Worm (Caenorhabditis elegans) whole organism, late embryonic: Measurements from ENCODE around the gene Y71H2B.8.
A peak's percentile ranks its signal among the peaks of the same experiment; 100 is the strongest.

Source experiments
- C08G9.2 ChIP-seq: sonication (generic microtip); optimal IDR thresholded peaks from 2 replicates; lab custom pipeline; 2016; ENCODE audit warnings: mild to moderate bottlenecking, missing genetic modification characterization, moderate library complexity, missing compliant biosample characterization
- F13H6.1 ChIP-seq: sonication (generic microtip); optimal IDR thresholded peaks from 2 replicates; lab custom pipeline; 2016; ENCODE audit warnings: missing genetic modification characterization, missing compliant biosample characterization
- K02D7.2 ChIP-seq: sonication (generic microtip); optimal IDR thresholded peaks from 2 replicates; lab custom pipeline; 2017; ENCODE audit warnings: mild to moderate bottlenecking, missing genetic modification characterization, missing compliant biosample characterization
- T23F11.4 ChIP-seq: fragments of 200-800 bp; sonication (Bioruptor generic); optimal IDR thresholded peaks from 2 replicates; lab custom pipeline; 2018; ENCODE audit warnings: mild to moderate bottlenecking, missing genetic modification characterization, missing compliant biosample characterization
- Y22D7AL.16 ChIP-seq: sonication (generic microtip); optimal IDR thresholded peaks from 2 replicates; lab custom pipeline; 2016; ENCODE audit warnings: missing genetic modification characterization, missing compliant biosample characterization
- ceh-14 ChIP-seq: sonication (generic microtip); optimal IDR thresholded peaks from 2 replicates; lab custom pipeline; 2016; ENCODE audit warnings: missing genotype, missing genetic modification characterization, missing compliant biosample characterization
- ceh-18 ChIP-seq: sonication (generic microtip); optimal IDR thresholded peaks from 2 replicates; lab custom pipeline; 2016; ENCODE audit warnings: missing genetic modification characterization, missing compliant biosample characterization
- ceh-19 ChIP-seq: fragments of 200-800 bp; sonication (Bioruptor generic); optimal IDR thresholded peaks from 2 replicates; lab custom pipeline; 2018; ENCODE audit warnings: mild to moderate bottlenecking, missing genetic modification characterization, missing compliant biosample characterization
- ceh-22 ChIP-seq: sonication (generic microtip); optimal IDR thresholded peaks from 2 replicates; lab custom pipeline; 2017; ENCODE audit warnings: missing biosample characterization, missing genetic modification characterization
- ceh-31 ChIP-seq: sonication (generic microtip); optimal IDR thresholded peaks from 2 replicates; lab custom pipeline; 2016; ENCODE audit warnings: missing genetic modification characterization, missing compliant biosample characterization
- ceh-34 ChIP-seq: sonication (generic microtip); optimal IDR thresholded peaks from 2 replicates; lab custom pipeline; 2016; ENCODE audit warnings: mild to moderate bottlenecking, missing genetic modification characterization, missing compliant biosample characterization
- ceh-45 ChIP-seq: fragments of 200-800 bp; sonication (Bioruptor generic); IDR thresholded peaks from 2 replicates; pipeline ENCODE4 v1.3.6; 2022; ENCODE audit warnings: missing genetic modification reagents, missing genetic modification characterization, missing compliant biosample characterization
- ceh-48 ChIP-seq: sonication (generic microtip); optimal IDR thresholded peaks from 2 replicates; lab custom pipeline; 2016; ENCODE audit warnings: missing genetic modification characterization, inconsistent platforms, missing compliant biosample characterization
- ceh-6 ChIP-seq: fragments of 200-800 bp; sonication (Bioruptor generic); optimal IDR thresholded peaks from 2 replicates; lab custom pipeline; 2018; ENCODE audit warnings: mild to moderate bottlenecking, missing genetic modification characterization, missing compliant biosample characterization
- che-1 ChIP-seq: sonication (generic microtip); optimal IDR thresholded peaks from 2 replicates; lab custom pipeline; 2016; ENCODE audit warnings: mild to moderate bottlenecking, missing genetic modification characterization, missing compliant biosample characterization
- dmd-4 ChIP-seq: sonication (generic microtip); optimal IDR thresholded peaks from 2 replicates; lab custom pipeline; 2016; ENCODE audit warnings: borderline replicate concordance, missing genetic modification characterization, missing compliant biosample characterization
- dve-1 ChIP-seq: sonication (generic microtip); optimal IDR thresholded peaks from 2 replicates; lab custom pipeline; 2017; ENCODE audit warnings: antibody characterized with exemption, mild to moderate bottlenecking, missing genetic modification characterization, missing compliant biosample characterization
- elt-2 ChIP-seq: sonication (generic microtip); optimal IDR thresholded peaks from 2 replicates; lab custom pipeline; 2016; ENCODE audit warnings: missing genetic modification reagents, missing genetic modification characterization, missing compliant biosample characterization
- eyg-1 ChIP-seq: sonication (generic microtip); optimal IDR thresholded peaks from 2 replicates; lab custom pipeline; 2016; ENCODE audit warnings: missing genotype, missing genetic modification characterization, missing compliant biosample characterization
- gmeb-2 ChIP-seq: sonication (generic microtip); optimal IDR thresholded peaks from 2 replicates; lab custom pipeline; 2016; ENCODE audit warnings: missing genetic modification characterization, inconsistent platforms, missing compliant biosample characterization
- hlh-30 ChIP-seq: sonication (generic microtip); optimal IDR thresholded peaks from 2 replicates; lab custom pipeline; 2017; ENCODE audit warnings: antibody characterized with exemption, missing genetic modification characterization, missing compliant biosample characterization; ENCODE audit not compliant: insufficient read depth
- hlh-6 ChIP-seq: sonication (generic microtip); optimal IDR thresholded peaks from 2 replicates; lab custom pipeline; 2016; ENCODE audit warnings: missing genotype, missing genetic modification characterization, missing compliant biosample characterization
- hlh-8 ChIP-seq: sonication (generic microtip); optimal IDR thresholded peaks from 2 replicates; lab custom pipeline; 2016; ENCODE audit warnings: missing genotype, missing genetic modification characterization, missing compliant biosample characterization
- lim-6 ChIP-seq: sonication (generic microtip); optimal IDR thresholded peaks from 2 replicates; lab custom pipeline; 2016; ENCODE audit warnings: missing genetic modification characterization, missing compliant biosample characterization
- lin-11 ChIP-seq: fragments of 200-800 bp; sonication (Bioruptor generic); optimal IDR thresholded peaks from 2 replicates; lab custom pipeline; 2018; ENCODE audit warnings: mild to moderate bottlenecking, missing genetic modification characterization, missing compliant biosample characterization
- madf-2 ChIP-seq: sonication (generic microtip); optimal IDR thresholded peaks from 2 replicates; lab custom pipeline; 2017; ENCODE audit warnings: missing genetic modification characterization, missing compliant biosample characterization
- mec-3 ChIP-seq: sonication (generic microtip); optimal IDR thresholded peaks from 2 replicates; lab custom pipeline; 2016; ENCODE audit warnings: borderline replicate concordance, missing genetic modification characterization, missing compliant biosample characterization
- nfya-1 ChIP-seq: sonication (generic microtip); optimal IDR thresholded peaks from 2 replicates; lab custom pipeline; 2017; ENCODE audit warnings: missing genetic modification characterization, mild to moderate bottlenecking, missing compliant biosample characterization, antibody characterized with exemption, moderate library complexity
- nhr-11 ChIP-seq: fragments of 150-350 bp; optimal IDR thresholded peaks from 2 replicates; lab custom pipeline; 2014; ENCODE audit warnings: missing biosample characterization, missing genetic modification characterization
- nhr-232 ChIP-seq: sonication (generic microtip); optimal IDR thresholded peaks from 2 replicates; lab custom pipeline; 2016; ENCODE audit warnings: missing genetic modification characterization, missing compliant biosample characterization
- pat-9 ChIP-seq: fragments of 200-800 bp; sonication (Bioruptor generic); optimal IDR thresholded peaks from 2 replicates; lab custom pipeline; 2018; ENCODE audit warnings: mild to moderate bottlenecking, missing genetic modification characterization, moderate library complexity, missing compliant biosample characterization
- pros-1 ChIP-seq: fragments of 150-350 bp; optimal IDR thresholded peaks from 2 replicates; lab custom pipeline; 2014; ENCODE audit warnings: missing biosample characterization, missing genetic modification reagents, missing genetic modification characterization
- ref-2 ChIP-seq: sonication (generic microtip); optimal IDR thresholded peaks from 2 replicates; lab custom pipeline; 2016; ENCODE audit warnings: missing genetic modification characterization, missing compliant biosample characterization
- sdc-2 ChIP-seq: sonication (generic microtip); optimal IDR thresholded peaks from 2 replicates; lab custom pipeline; 2016; ENCODE audit warnings: missing genotype, missing genetic modification characterization, missing compliant biosample characterization
- sox-2 ChIP-seq: fragments of 200-800 bp; sonication (Bioruptor generic); IDR thresholded peaks from 2 replicates; pipeline ENCODE4 v1.3.6; 2022; ENCODE audit warnings: missing genetic modification reagents, missing genetic modification characterization, missing compliant biosample characterization
- syd-9 ChIP-seq: sonication (generic microtip); optimal IDR thresholded peaks from 2 replicates; lab custom pipeline; 2016; ENCODE audit warnings: mild to moderate bottlenecking, missing genetic modification characterization, moderate library complexity, missing compliant biosample characterization
- tbx-2 ChIP-seq: sonication (generic microtip); optimal IDR thresholded peaks from 2 replicates; lab custom pipeline; 2016; ENCODE audit warnings: missing genetic modification characterization, missing compliant biosample characterization
- unc-42 ChIP-seq: sonication (generic microtip); optimal IDR thresholded peaks from 2 replicates; lab custom pipeline; 2016; ENCODE audit warnings: missing genotype, missing genetic modification characterization, missing compliant biosample characterization
- unc-55 ChIP-seq: sonication (generic microtip); optimal IDR thresholded peaks from 2 replicates; lab custom pipeline; 2017; ENCODE audit warnings: missing biosample characterization, missing genetic modification reagents, missing genetic modification characterization

Gene Y71H2B.8

ce11 chrIII:2578993-2579392 is at the start of gene Y71H2B.8:
Gene Y71H2B.8 (plus strand): TSS chrIII:2579293.
- TF ChIP-seq pat-9 (tag; lab: Kevin White, UChicago): no peak
- TF ChIP-seq Y22D7AL.16: no peak
- no peak for TF ChIP-seq dmd-4
- no peak for TF ChIP-seq ceh-34 (tag; lab: Kevin White, UChicago)
- no peak for TF ChIP-seq ceh-6 (GFP tag; lab: Kevin White, UChicago)
- no peak for TF ChIP-seq pros-1
- no peak for TF ChIP-seq hlh-8
- no peak for TF ChIP-seq eyg-1
- no peak for TF ChIP-seq F13H6.1 (tag; lab: Kevin White, UChicago)
- no peak for TF ChIP-seq ceh-48
- no peak for TF ChIP-seq ceh-45 (GFP tag; lab: Robert Waterston, UW)
- no peak for TF ChIP-seq syd-9 (tag; lab: Kevin White, UChicago)
- no peak for TF ChIP-seq mec-3 (tag; lab: Kevin White, UChicago)
- TF ChIP-seq hlh-6 (tag; lab: Kevin White, UChicago): no peak
- no peak for TF ChIP-seq nhr-11 (tag; lab: Kevin White, UChicago)
- TF ChIP-seq C08G9.2: no peak
- TF ChIP-seq K02D7.2 (tag; lab: Kevin White, UChicago): no peak
- TF ChIP-seq sox-2 (GFP tag; lab: Robert Waterston, UW): no peak
- no peak for TF ChIP-seq ceh-18 (tag; lab: Kevin White, UChicago)

- TF ChIP-seq nhr-232 (tag; lab: Kevin White, UChicago): no peak
- TF ChIP-seq lin-11 (tag; lab: Kevin White, UChicago): no peak
- no peak for TF ChIP-seq unc-42
- TF ChIP-seq hlh-6 (tag; lab: Kevin White, UChicago): no peak
- TF ChIP-seq ceh-22 (tag; lab: Kevin White, UChicago): no peak
- no peak for TF ChIP-seq sdc-2
- no peak for TF ChIP-seq lim-6 (tag; lab: Kevin White, UChicago)
- no peak for TF ChIP-seq dve-1
- TF ChIP-seq T23F11.4 (GFP tag; lab: Kevin White, UChicago): no peak
- TF ChIP-seq hlh-8: no peak
- TF ChIP-seq gmeb-2: no peak
- TF ChIP-seq madf-2: no peak
- TF ChIP-seq pros-1: no peak
- TF ChIP-seq, all 69 proteins: peak for 0
Measured at ce11 chrIII:2530313-2530712, 48.8 kb upstream of the Y71H2B.8 start, which contains the start of gene cone-1. Gene cone-1 (plus strand): TSS chrIII:2530613.

- peak; percentile 70 for TF ChIP-seq nfya-1
- TF ChIP-seq syd-9 (tag; lab: Kevin White, UChicago): peak; percentile 48
- TF ChIP-seq unc-42: peak; percentile 69
- TF ChIP-seq lim-6 (tag; lab: Kevin White, UChicago): no peak
- TF ChIP-seq C08G9.2: peak; percentile 30
- TF ChIP-seq ref-2 (tag; lab: Kevin White, UChicago): peak; percentile 58
- TF ChIP-seq ceh-18 (tag; lab: Kevin White, UChicago): peak; percentile 35
- TF ChIP-seq elt-2: no peak
- peak; percentile 6 for TF ChIP-seq sdc-2
- peak; percentile 56 for TF ChIP-seq tbx-2 (tag; lab: Kevin White, UChicago)
- TF ChIP-seq ceh-34 (tag; lab: Kevin White, UChicago): peak; percentile 28
- peak; percentile 92 for TF ChIP-seq ceh-48
- TF ChIP-seq che-1 (tag; lab: Kevin White, UChicago): no peak
- TF ChIP-seq ceh-19 (GFP tag; lab: Kevin White, UChicago): peak; percentile 38
- TF ChIP-seq unc-55 (GFP tag; lab: Kevin White, UChicago): peak; percentile 7
- peak; percentile 79 for TF ChIP-seq ceh-31 (tag; lab: Kevin White, UChicago)
- TF ChIP-seq hlh-30 (tag; lab: Kevin White, UChicago): peak; percentile 89
- peak; percentile 25 for TF ChIP-seq ceh-14 (tag; lab: Kevin White, UChicago)
- no peak for TF ChIP-seq gmeb-2
Measured at ce11 chrIII:2532716-2533115, 46.4 kb upstream of the Y71H2B.8 start.
